Worm (Caenorhabditis elegans): ENCODE measurements around the gene anoh-1.
A peak's percentile ranks its signal among the peaks of the same experiment; 100 is the strongest.

anoh-1 gene

DNA sequence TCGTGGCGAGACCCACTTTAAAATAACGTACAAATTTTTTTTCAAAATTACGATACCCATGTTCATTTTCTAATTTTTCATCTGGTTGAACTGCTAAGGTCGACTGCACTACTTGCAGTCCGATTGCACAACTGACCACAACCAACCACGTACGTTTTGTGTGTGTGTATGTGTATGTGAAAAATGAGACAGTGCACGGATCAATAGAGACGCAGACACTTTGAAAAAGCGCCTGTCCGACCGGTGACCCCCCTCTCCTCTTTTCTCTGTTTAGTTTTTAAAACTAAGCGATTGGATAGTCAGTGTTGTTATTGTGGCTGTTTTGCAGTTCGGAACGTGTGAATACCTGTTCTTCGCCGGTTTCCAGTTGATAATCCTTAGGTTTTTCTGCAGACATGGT lies 12.4 kb downstream of the anoh-1 start:
- TF ChIP-seq ceh-88 (GFP tag; IDR thresholded peaks at IDR 0.05) (no peak), vab-15 (tag; optimal IDR thresholded peaks at IDR 0.05) (no peak), ces-1 (GFP tag; optimal IDR thresholded peaks at IDR 0.05) (no peak), isw-1 (GFP tag; IDR thresholded peaks at IDR 0.05) (no peak), unc-130 (tag; optimal IDR thresholded peaks at IDR 0.05) (peak; percentile 13), skn-1 (tag; optimal IDR thresholded peaks at IDR 0.05) (no peak), swsn-7 (tag; optimal IDR thresholded peaks at IDR 0.05) (no peak), rnt-1 (tag; optimal IDR thresholded peaks at IDR 0.05) (peak; percentile 61), F16B12.6 (tag; optimal IDR thresholded peaks at IDR 0.05) (no peak), blmp-1 (tag; optimal IDR thresholded peaks at IDR 0.05) (peak; percentile 14), nhr-90 (tag; optimal IDR thresholded peaks at IDR 0.05; ENCODE audit: poor library complexity) (no peak), jun-1 (tag; optimal IDR thresholded peaks at IDR 0.05) (no peak), dpl-1 (GFP tag; optimal IDR thresholded peaks at IDR 0.05) (peak in 2 of 3 experiments; percentile 19 to 24), nhr-77 (tag; optimal IDR thresholded peaks at IDR 0.05) (no peak), snpc-4 (tag; optimal IDR thresholded peaks at IDR 0.05) (no peak), ceh-90 (tag; optimal IDR thresholded peaks at IDR 0.05) (no peak), nhr-20 (tag; optimal IDR thresholded peaks at IDR 0.05) (peak; percentile 20), nhr-71 (tag; optimal IDR thresholded peaks at IDR 0.05) (peak; percentile 37), elt-2 (tag; optimal IDR thresholded peaks at IDR 0.05) (no peak), hpl-2 (GFP tag; optimal IDR thresholded peaks at IDR 0.05) (no peak), pax-3 (tag; optimal IDR thresholded peaks at IDR 0.05) (no peak), fkh-10 (GFP tag; optimal IDR thresholded peaks at IDR 0.05) (no peak), ztf-4 (tag; optimal IDR thresholded peaks at IDR 0.05) (no peak), ama-1 (optimal IDR thresholded peaks at IDR 0.05) (no peak), snu-23 (GFP tag; optimal IDR thresholded peaks at IDR 0.05) (peak; percentile 46), fkh-8 (tag; optimal IDR thresholded peaks at IDR 0.05) (no peak), fkh-4 (tag; optimal IDR thresholded peaks at IDR 0.05; ENCODE audit: borderline replicate concordance) (no peak), sox-4 (tag; optimal IDR thresholded peaks at IDR 0.05) (no peak), nhr-11 (tag; optimal IDR thresholded peaks at IDR 0.05) (no peak), sup-37 (GFP tag; optimal IDR thresholded peaks at IDR 0.05) (no peak), nhr-28 (tag; optimal IDR thresholded peaks at IDR 0.05) (no peak), lin-35 (GFP tag; optimal IDR thresholded peaks at IDR 0.05) (peak; percentile 6 to 16), tlp-1 (tag; optimal IDR thresholded peaks at IDR 0.05) (no peak), unc-62 (GFP tag; optimal IDR thresholded peaks at IDR 0.05) (no peak), lin-13 (GFP tag; optimal IDR thresholded peaks at IDR 0.05) (no peak), xbp-1 (tag; optimal IDR thresholded peaks at IDR 0.05) (no peak), efl-1 (optimal IDR thresholded peaks at IDR 0.05) (peak; percentile 39 to 57), efl-1 (GFP tag; optimal IDR thresholded peaks at IDR 0.05 in 1 of 2) (peak; percentile 41 to 91), nhr-19 (GFP tag; conservative IDR thresholded peaks at IDR 0.05) (no peak; the same call in 1 of the 2 replicates), C04F5.9 (tag; optimal IDR thresholded peaks at IDR 0.05) (no peak), unc-86 (tag; optimal IDR thresholded peaks at IDR 0.05) (no peak), egl-13 (tag; optimal IDR thresholded peaks at IDR 0.05) (no peak), hlh-4 (tag; optimal IDR thresholded peaks at IDR 0.05) (no peak), lsy-2 (tag; optimal IDR thresholded peaks at IDR 0.05) (peak in 1 of 2 experiments; percentile 16), mep-1 (tag; optimal IDR thresholded peaks at IDR 0.05) (peak; percentile 35), lin-14 (GFP tag; optimal IDR thresholded peaks at IDR 0.05) (peak; percentile 82), elt-3 (tag; optimal IDR thresholded peaks at IDR 0.05) (peak in 1 of 6 experiments; percentile 24), pqm-1 (tag; optimal IDR thresholded peaks at IDR 0.05) (no peak)
